Worm (Caenorhabditis elegans) whole organism, L1 larva: Measurements from ENCODE around the gene M03C11.9.

ENCODE experiments used
- aly-2 ChIP-seq: fragments of 150-350 bp; optimal IDR thresholded peaks from 2 replicates; lab custom pipeline; 2014; ENCODE audit warnings: missing biosample characterization, missing genetic modification characterization
- mep-1 ChIP-seq: fragments of 150-350 bp; optimal IDR thresholded peaks from 2 replicates; lab custom pipeline; 2014; ENCODE audit warnings: missing biosample characterization, missing genetic modification characterization
- snu-23 ChIP-seq: sonication (generic microtip); optimal IDR thresholded peaks from 2 replicates; lab custom pipeline; 2016; ENCODE audit warnings: missing genetic modification characterization, missing compliant biosample characterization

- TF ChIP-seq snu-23 (GFP tag; lab: Kevin White, UChicago) (no peak), aly-2 (tag; lab: Kevin White, UChicago) (no peak), mep-1 (tag; lab: Kevin White, UChicago) (no peak)
Measured at ce11 chrIII:10354591-10354990, 36.9 kb downstream of the M03C11.9 start.
